Fruit fly (Drosophila melanogaster) whole organism, adult: ENCODE data around the gene tmod.
A peak's percentile ranks its signal among the peaks of the same experiment; 100 is the strongest.

Experiments
- CG11617 ChIP-seq: fragments of 200-800 bp; sonication (Bioruptor generic); optimal IDR thresholded peaks from 2 replicates; lab custom pipeline; 2017; ENCODE audit warnings: mild to moderate bottlenecking, missing biosample characterization, missing genetic modification reagents, missing genetic modification characterization
- CG14711 ChIP-seq: fragments of 200-800 bp; sonication (Bioruptor generic); optimal IDR thresholded peaks from 2 replicates; lab custom pipeline; 2018; ENCODE audit warnings: missing biosample characterization, mild to moderate bottlenecking, missing genetic modification characterization, moderate library complexity
- CG1620 ChIP-seq: fragments of 200-800 bp; sonication (Bioruptor generic); optimal IDR thresholded peaks from 2 replicates; lab custom pipeline; 2016; ENCODE audit warnings: missing biosample characterization, missing genetic modification characterization
- CG7045 ChIP-seq: fragments of 200-800 bp; sonication (Bioruptor generic); optimal IDR thresholded peaks from 2 replicates; lab custom pipeline; 2017; ENCODE audit warnings: missing biosample characterization, mild to moderate bottlenecking, missing genetic modification characterization
- CG7101 ChIP-seq: fragments of 200-800 bp; sonication (Bioruptor generic); optimal IDR thresholded peaks from 2 replicates; lab custom pipeline; 2018; ENCODE audit warnings: missing biosample characterization, mild to moderate bottlenecking, missing genetic modification characterization, moderate library complexity
- Clk ChIP-seq: fragments of 200-800 bp; sonication (Bioruptor generic); optimal IDR thresholded peaks from 2 replicates; lab custom pipeline; 2017; ENCODE audit warnings: missing biosample characterization, missing genetic modification characterization
- Crg-1 ChIP-seq: fragments of 200-800 bp; sonication (Bioruptor generic); optimal IDR thresholded peaks from 2 replicates; lab custom pipeline; 2016; ENCODE audit warnings: missing biosample characterization, missing genetic modification characterization
- Mnt ChIP-seq: fragments of 200-800 bp; sonication (Bioruptor generic); optimal IDR thresholded peaks from 2 replicates; lab custom pipeline; 2016; ENCODE audit warnings: missing biosample characterization, mild to moderate bottlenecking, missing genetic modification characterization
- cic ChIP-seq: fragments of 200-800 bp; sonication (Bioruptor generic); optimal IDR thresholded peaks from 2 replicates; lab custom pipeline; 2017; ENCODE audit warnings: missing biosample characterization, mild to moderate bottlenecking, missing genetic modification characterization, moderate library complexity
- cnc ChIP-seq, 2 experiments: fragments of >200 bp; optimal IDR thresholded peaks; 2 replicates each; lab custom pipeline; 2017
- kay ChIP-seq: fragments of 200-800 bp; sonication (Bioruptor generic); peaks from one replicate; lab custom pipeline; 2016; ENCODE audit warnings: missing biosample characterization, missing genetic modification characterization, borderline replicate concordance
- tj ChIP-seq: fragments of 200-800 bp; sonication (Bioruptor generic); optimal IDR thresholded peaks from 3 replicates; lab custom pipeline; 2017; ENCODE audit warnings: missing biosample characterization, mild to moderate bottlenecking, missing genetic modification characterization, moderate library complexity
- toe ChIP-seq: fragments of 200-800 bp; sonication (Bioruptor generic); optimal IDR thresholded peaks from 2 replicates; lab custom pipeline; 2016; ENCODE audit warnings: missing biosample characterization, missing genetic modification characterization

DNA sequence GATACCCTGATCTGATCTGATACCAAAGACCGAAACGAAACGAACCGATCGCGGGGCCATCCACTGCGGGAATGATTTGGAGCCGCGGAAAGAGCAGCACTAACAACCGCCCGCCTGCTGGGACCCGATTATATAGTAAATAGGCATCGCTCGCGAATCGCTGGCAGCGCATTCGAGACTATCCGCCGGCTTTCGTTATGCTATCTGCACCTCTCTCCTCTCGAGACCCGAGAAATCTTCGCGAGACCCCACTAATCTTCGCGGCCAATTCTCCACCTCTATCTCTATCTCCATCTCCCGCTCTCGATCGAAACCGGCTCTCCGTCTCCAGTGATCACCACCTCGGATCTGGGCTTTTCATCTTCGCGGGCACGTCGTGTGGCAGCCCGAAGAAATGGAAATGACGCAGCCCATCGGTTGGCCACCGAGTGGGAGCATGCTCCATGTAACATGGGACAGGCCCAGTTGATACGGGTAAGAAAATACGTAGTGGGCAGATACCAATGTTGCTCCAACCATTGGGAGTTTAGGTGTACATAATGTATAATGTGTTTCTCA, 54.9 kb downstream of the tmod start, which contains the start of gene CG9717:
- TF ChIP-seq CG1620 (GFP tag; lab: Kevin White, UChicago) (no peak), CG14711 (tag; lab: Kevin White, UChicago) (no peak), toe (GFP tag; lab: Kevin White, UChicago) (no peak), Clk (GFP tag; lab: Kevin White, UChicago) (no peak), CG11617 (GFP tag; lab: Kevin White, UChicago) (no peak), CG7045 (GFP tag; lab: Kevin White, UChicago) (no peak), Crg-1 (GFP tag; lab: Kevin White, UChicago) (no peak), Mnt (no peak), cic (GFP tag; lab: Kevin White, UChicago) (no peak), kay (GFP tag; lab: Kevin White, UChicago) (peak; percentile 3), tj (GFP tag; lab: Kevin White, UChicago) (no peak), cnc (optimal IDR thresholded peaks at IDR 0.05; lab: Kevin White, UChicago) (no peak), CG7101 (no peak)
